Fruit fly (Drosophila melanogaster) whole organism: ENCODE measurements around the gene pot.

Experiments used
- CG8478 ChIP-seq: fragments of >200 bp; optimal IDR thresholded peaks from 2 replicates; lab custom pipeline; 2018; ENCODE audit warnings: inconsistent platforms
- Dll ChIP-seq: fragments of >200 bp; optimal IDR thresholded peaks from 2 replicates; lab custom pipeline; 2017
- EcR ChIP-seq, 2 experiments: fragments of >200 bp; optimal IDR thresholded peaks; 2 replicates each; lab custom pipeline; 2017; ENCODE audit warnings: missing biosample characterization in 2 of 2, missing genetic modification characterization in 2 of 2, missing genetic modification reagents in 2 of 2
- pan ChIP-seq: fragments of >200 bp; optimal IDR thresholded peaks from 2 replicates; lab custom pipeline; 2017
- psq ChIP-seq: fragments of >200 bp; optimal IDR thresholded peaks from 2 replicates; lab custom pipeline; 2017
- usp ChIP-seq: fragments of >200 bp; optimal IDR thresholded peaks from 2 replicates; lab custom pipeline; 2017; ENCODE audit warnings: missing biosample characterization, missing genetic modification characterization, mixed read lengths

Gene pot

dm6 chrX:11917056-11917633 is at the start of gene pot:
Gene pot, minus strand, starts transcription at chrX:11917260.
- TF ChIP-seq Dll (lab: Kevin White, UChicago) (no peak), psq (lab: Kevin White, UChicago) (no peak), CG8478 (lab: Kevin White, UChicago) (no peak), EcR (GFP tag; optimal IDR thresholded peaks at IDR 0.05; lab: Kevin White, UChicago) (no peak), usp (GFP tag; lab: Kevin White, UChicago) (no peak), pan (lab: Kevin White, UChicago) (no peak)

dm6 chrX:11930726-11931125 is 13.7 kb upstream of the pot start, which contains the start of gene Pdzd8:
Gene Pdzd8, minus strand, starts transcription at chrX:11930850.
- TF ChIP-seq Dll (lab: Kevin White, UChicago), result no peak
- TF ChIP-seq pan (lab: Kevin White, UChicago), result no peak
- TF ChIP-seq usp (GFP tag; lab: Kevin White, UChicago), result no peak
- no peak for TF ChIP-seq psq (lab: Kevin White, UChicago)
- TF ChIP-seq EcR (GFP tag; optimal IDR thresholded peaks at IDR 0.05; lab: Kevin White, UChicago), result no peak
- TF ChIP-seq CG8478 (lab: Kevin White, UChicago), result no peak

dm6 chrX:11925213-11925612 is 8.2 kb upstream of the pot start:
- TF ChIP-seq CG8478 (lab: Kevin White, UChicago) (no peak), EcR (GFP tag; optimal IDR thresholded peaks at IDR 0.05; lab: Kevin White, UChicago) (no peak), usp (GFP tag; lab: Kevin White, UChicago) (no peak), psq (lab: Kevin White, UChicago) (no peak), pan (lab: Kevin White, UChicago) (no peak), Dll (lab: Kevin White, UChicago) (no peak)

dm6 chrX:11924562-11924961 is 7.5 kb upstream of the pot start, which contains the start of gene Sclp:
Gene Sclp, minus strand, starts transcription at chrX:11924662.
- TF ChIP-seq CG8478 (lab: Kevin White, UChicago) (no peak), Dll (lab: Kevin White, UChicago) (no peak), pan (lab: Kevin White, UChicago) (no peak), EcR (GFP tag; optimal IDR thresholded peaks at IDR 0.05; lab: Kevin White, UChicago) (no peak), usp (GFP tag; lab: Kevin White, UChicago) (no peak)

dm6 chrX:11923698-11924097 is 6.6 kb upstream of the pot start:
- TF ChIP-seq psq (lab: Kevin White, UChicago), result no peak
- TF ChIP-seq CG8478 (lab: Kevin White, UChicago), result no peak
- TF ChIP-seq usp (GFP tag; lab: Kevin White, UChicago), result no peak
- TF ChIP-seq Dll (lab: Kevin White, UChicago), result no peak
- no peak for TF ChIP-seq pan (lab: Kevin White, UChicago)
- TF ChIP-seq EcR (GFP tag; optimal IDR thresholded peaks at IDR 0.05; lab: Kevin White, UChicago), result no peak

dm6 chrX:11922650-11923237 is 5.7 kb upstream of the pot start:
- no peak for TF ChIP-seq pan (lab: Kevin White, UChicago)
- no peak for TF ChIP-seq usp (GFP tag; lab: Kevin White, UChicago)
- TF ChIP-seq psq (lab: Kevin White, UChicago), result no peak
- TF ChIP-seq EcR (GFP tag; optimal IDR thresholded peaks at IDR 0.05; lab: Kevin White, UChicago), result no peak
- no peak for TF ChIP-seq Dll (lab: Kevin White, UChicago)
- no peak for TF ChIP-seq CG8478 (lab: Kevin White, UChicago)

dm6 chrX:11920959-11921358 is 3.9 kb upstream of the pot start:
- TF ChIP-seq Dll (lab: Kevin White, UChicago) (no peak), usp (GFP tag; lab: Kevin White, UChicago) (no peak), pan (lab: Kevin White, UChicago) (no peak), psq (lab: Kevin White, UChicago) (no peak), EcR (GFP tag; optimal IDR thresholded peaks at IDR 0.05; lab: Kevin White, UChicago) (no peak), CG8478 (lab: Kevin White, UChicago) (no peak)

- TF ChIP-seq CG8478 (lab: Kevin White, UChicago) (no peak), usp (GFP tag; lab: Kevin White, UChicago) (no peak), Dll (lab: Kevin White, UChicago) (no peak), psq (lab: Kevin White, UChicago) (no peak), EcR (GFP tag; optimal IDR thresholded peaks at IDR 0.05; lab: Kevin White, UChicago) (no peak), pan (lab: Kevin White, UChicago) (no peak)
Measured at dm6 chrX:11915154-11915593, 1.9 kb downstream of the pot start.

dm6 chrX:11913581-11913980 is 3.5 kb downstream of the pot start:
- no peak for TF ChIP-seq EcR (GFP tag; optimal IDR thresholded peaks at IDR 0.05; lab: Kevin White, UChicago)
- TF ChIP-seq CG8478 (lab: Kevin White, UChicago), result no peak
- TF ChIP-seq pan (lab: Kevin White, UChicago), result no peak
- no peak for TF ChIP-seq Dll (lab: Kevin White, UChicago)
- no peak for TF ChIP-seq psq (lab: Kevin White, UChicago)

dm6 chrX:11906818-11907281 is 10.2 kb downstream of the pot start, which contains the start of gene CG43156:
Gene CG43156, minus strand, starts transcription at chrX:11906868.
- TF ChIP-seq Dll (lab: Kevin White, UChicago), result no peak
- no peak for TF ChIP-seq CG8478 (lab: Kevin White, UChicago)
- TF ChIP-seq pan (lab: Kevin White, UChicago), result no peak
- no peak for TF ChIP-seq EcR (GFP tag; optimal IDR thresholded peaks at IDR 0.05; lab: Kevin White, UChicago)
- no peak for TF ChIP-seq usp (GFP tag; lab: Kevin White, UChicago)
- TF ChIP-seq psq (lab: Kevin White, UChicago), result no peak

dm6 chrX:11905144-11905543 is 11.9 kb downstream of the pot start, which contains the start of gene Upf1:
Gene Upf1, minus strand, starts transcription at chrX:11905371.
- no peak for TF ChIP-seq usp (GFP tag; lab: Kevin White, UChicago)
- TF ChIP-seq pan (lab: Kevin White, UChicago), result no peak
- no peak for TF ChIP-seq psq (lab: Kevin White, UChicago)
- no peak for TF ChIP-seq CG8478 (lab: Kevin White, UChicago)
- TF ChIP-seq EcR (GFP tag; optimal IDR thresholded peaks at IDR 0.05; lab: Kevin White, UChicago), result no peak
- no peak for TF ChIP-seq Dll (lab: Kevin White, UChicago)
